Worm (Caenorhabditis elegans): ENCODE results near the gene F49C12.6.

DNA sequence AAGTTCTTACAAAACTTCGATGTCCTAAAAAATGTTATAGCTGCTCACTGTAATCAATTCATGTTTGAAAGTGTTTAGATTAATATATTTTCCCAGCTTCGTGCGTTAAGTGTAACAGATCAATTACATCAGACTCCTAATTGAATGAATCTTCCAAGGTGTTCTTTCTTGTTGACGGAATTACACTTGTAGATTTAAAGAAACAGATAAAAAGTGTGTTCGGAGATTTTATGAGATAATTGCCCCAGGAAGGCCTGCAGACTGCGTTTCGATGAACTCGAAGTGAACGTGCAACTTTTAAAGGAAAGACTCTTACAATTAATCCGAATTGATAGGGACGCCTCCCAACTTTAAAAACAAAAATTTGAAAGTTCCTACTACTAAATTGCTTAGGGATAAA, 19.2 kb downstream of the F49C12.6 start:
- no peak for TF ChIP-seq cog-1 (tag; optimal IDR thresholded peaks at IDR 0.05)
- TF ChIP-seq ztf-29 (GFP tag; IDR thresholded peaks at IDR 0.05), result no peak
